Fruit fly (Drosophila melanogaster): ENCODE measurements around the gene cpo.

DNA sequence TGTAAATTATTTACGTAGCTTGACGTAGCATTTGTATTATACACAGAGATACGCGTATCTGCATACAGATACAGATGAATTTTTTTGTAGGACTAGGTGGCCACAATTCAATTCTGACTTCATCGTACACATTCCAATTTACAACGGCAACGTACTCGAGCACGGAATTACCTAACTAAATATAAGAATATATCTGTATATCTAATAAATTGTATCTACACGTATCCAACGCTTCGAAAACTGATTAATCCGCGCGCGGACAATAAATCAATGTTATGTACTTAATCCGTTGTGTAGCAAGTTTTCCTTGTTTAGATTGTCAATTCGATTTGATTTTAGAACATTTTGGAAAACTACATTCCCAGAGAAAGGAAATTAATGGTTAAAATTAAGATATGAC lies 103.8 kb downstream of the cpo start, which contains the start of gene CG7794:
- TF ChIP-seq CTCF (optimal IDR thresholded peaks at IDR 0.05) (no peak), CG8478 (optimal IDR thresholded peaks at IDR 0.05) (no peak)
